Worm (Caenorhabditis elegans): Measurements from ENCODE around the gene F26G1.2.

The F26G1.2 gene

ce11 chrII:4728687-4729086, 34.2 kb upstream of the F26G1.2 start:
- peak; percentile 29 for TF ChIP-seq nhr-20 (tag; optimal IDR thresholded peaks at IDR 0.05)
- no peak for TF ChIP-seq sptf-1 (tag; optimal IDR thresholded peaks at IDR 0.05)
- peak in 4 of 6 experiments; percentile 4 to 71 (median 39) for TF ChIP-seq elt-3 (tag; optimal IDR thresholded peaks at IDR 0.05)
- no peak for TF ChIP-seq fkh-10 (GFP tag; optimal IDR thresholded peaks at IDR 0.05)
- peak; percentile 82 for TF ChIP-seq lin-14 (GFP tag; optimal IDR thresholded peaks at IDR 0.05)
- peak; percentile 44 for TF ChIP-seq rnt-1 (tag; optimal IDR thresholded peaks at IDR 0.05)
- TF ChIP-seq efl-1 (optimal IDR thresholded peaks at IDR 0.05): peak in 1 of 2 experiments; percentile 7
- peak in 1 of 2 experiments; percentile 85 for TF ChIP-seq efl-1 (GFP tag; optimal IDR thresholded peaks at IDR 0.05 in 1 of 2)
- peak; percentile 12 for TF ChIP-seq blmp-1 (tag; optimal IDR thresholded peaks at IDR 0.05)
- TF ChIP-seq nhr-71 (tag; optimal IDR thresholded peaks at IDR 0.05): peak; percentile 55
- TF ChIP-seq xbp-1 (tag; optimal IDR thresholded peaks at IDR 0.05): no peak
- TF ChIP-seq lin-35 (GFP tag; optimal IDR thresholded peaks at IDR 0.05): peak in 1 of 2 experiments; percentile 51
- no peak for TF ChIP-seq tlp-1 (tag; optimal IDR thresholded peaks at IDR 0.05)
- peak; percentile 35 for TF ChIP-seq pqm-1 (tag; optimal IDR thresholded peaks at IDR 0.05)
- no peak for TF ChIP-seq zag-1 (tag; optimal IDR thresholded peaks at IDR 0.05)
- peak; percentile 33 for TF ChIP-seq snu-23 (GFP tag; optimal IDR thresholded peaks at IDR 0.05)
- no peak for TF ChIP-seq sup-37 (GFP tag; optimal IDR thresholded peaks at IDR 0.05)
- peak; percentile 97 for TF ChIP-seq elt-2 (tag; optimal IDR thresholded peaks at IDR 0.05)
- TF ChIP-seq unc-130 (tag; optimal IDR thresholded peaks at IDR 0.05): no peak
- TF ChIP-seq mep-1 (tag; optimal IDR thresholded peaks at IDR 0.05): peak; percentile 3
- TF ChIP-seq lsy-2 (tag; optimal IDR thresholded peaks at IDR 0.05): peak in 1 of 2 experiments; percentile 38

DNA sequence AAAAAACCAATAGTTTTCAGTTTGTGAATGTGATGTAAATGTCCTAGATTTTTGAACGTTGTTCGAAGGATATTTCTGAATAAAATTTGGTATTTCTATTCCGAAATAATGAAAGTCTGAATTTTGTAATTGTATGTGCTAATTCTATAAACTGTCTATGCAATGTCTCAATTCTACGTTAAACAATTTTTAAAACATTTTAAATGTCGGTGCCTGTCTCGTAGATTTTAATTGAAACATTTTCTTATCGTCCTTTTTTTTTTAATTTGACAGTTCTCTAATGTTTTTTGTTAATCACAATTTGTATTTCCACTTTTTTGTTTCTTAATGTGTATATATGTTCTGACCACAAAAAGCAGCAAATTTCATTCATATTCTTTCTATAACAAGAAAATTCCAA, 33.1 kb upstream of the F26G1.2 start, which contains the start of gene F41C3.7:
TSS of gene F41C3.7 (plus strand) at position 301 of the 400 bp plus-strand sequence.
- TF ChIP-seq ces-1 (GFP tag; optimal IDR thresholded peaks at IDR 0.05): no peak
- no peak for TF ChIP-seq snu-23 (GFP tag; optimal IDR thresholded peaks at IDR 0.05)
- no peak for TF ChIP-seq fos-1 (tag; optimal IDR thresholded peaks at IDR 0.05)
- no peak for TF ChIP-seq blmp-1 (tag; optimal IDR thresholded peaks at IDR 0.05)
- no peak for TF ChIP-seq unc-62 (GFP tag; optimal IDR thresholded peaks at IDR 0.05)
- no peak for TF ChIP-seq lin-39 (tag; optimal IDR thresholded peaks at IDR 0.05)
- no peak for TF ChIP-seq unc-86 (tag; optimal IDR thresholded peaks at IDR 0.05)
- TF ChIP-seq hlh-4 (tag; optimal IDR thresholded peaks at IDR 0.05): no peak
- no peak for TF ChIP-seq lin-15B (tag; optimal IDR thresholded peaks at IDR 0.05)
- no peak for TF ChIP-seq lsy-2 (tag; optimal IDR thresholded peaks at IDR 0.05)
- TF ChIP-seq mab-9 (GFP tag; IDR thresholded peaks at IDR 0.05): no peak
- no peak for TF ChIP-seq sox-4 (tag; optimal IDR thresholded peaks at IDR 0.05)
- no peak for TF ChIP-seq egl-13 (tag; optimal IDR thresholded peaks at IDR 0.05)
- TF ChIP-seq nhr-71 (tag; optimal IDR thresholded peaks at IDR 0.05): no peak
- TF ChIP-seq fkh-8 (tag; optimal IDR thresholded peaks at IDR 0.05): no peak
- no peak for TF ChIP-seq F16B12.6 (tag; optimal IDR thresholded peaks at IDR 0.05)
- TF ChIP-seq efl-3 (GFP tag; optimal IDR thresholded peaks at IDR 0.05): no peak

DNA sequence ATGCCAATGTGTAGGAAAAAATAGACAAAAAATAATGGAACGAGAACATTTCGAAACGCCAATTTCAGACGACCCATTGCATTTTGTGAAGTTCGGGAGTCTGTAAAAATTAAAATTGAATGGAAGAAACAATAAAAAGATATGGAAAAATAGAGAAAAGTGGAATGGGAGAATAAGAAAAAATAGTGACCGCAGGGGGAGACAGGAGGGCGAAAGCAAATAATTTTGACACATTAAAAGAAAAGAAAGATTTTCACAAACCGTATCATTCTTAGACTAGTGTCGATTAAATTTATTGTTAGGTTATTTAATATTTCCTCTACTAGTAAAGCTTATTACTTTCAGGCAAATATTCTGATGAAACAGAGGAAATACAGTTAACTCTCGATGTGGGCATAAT, 29.0 kb upstream of the F26G1.2 start, which contains the start of gene F41C3.11:
TSS of gene F41C3.11 (minus strand) at position 101 of the 400 bp plus-strand sequence.
- TF ChIP-seq C04F5.9 (tag; optimal IDR thresholded peaks at IDR 0.05) (no peak), isw-1 (GFP tag; IDR thresholded peaks at IDR 0.05) (no peak), blmp-1 (tag; optimal IDR thresholded peaks at IDR 0.05) (peak; percentile 25), rnt-1 (tag; optimal IDR thresholded peaks at IDR 0.05) (no peak), sox-4 (tag; optimal IDR thresholded peaks at IDR 0.05) (no peak)

DNA sequence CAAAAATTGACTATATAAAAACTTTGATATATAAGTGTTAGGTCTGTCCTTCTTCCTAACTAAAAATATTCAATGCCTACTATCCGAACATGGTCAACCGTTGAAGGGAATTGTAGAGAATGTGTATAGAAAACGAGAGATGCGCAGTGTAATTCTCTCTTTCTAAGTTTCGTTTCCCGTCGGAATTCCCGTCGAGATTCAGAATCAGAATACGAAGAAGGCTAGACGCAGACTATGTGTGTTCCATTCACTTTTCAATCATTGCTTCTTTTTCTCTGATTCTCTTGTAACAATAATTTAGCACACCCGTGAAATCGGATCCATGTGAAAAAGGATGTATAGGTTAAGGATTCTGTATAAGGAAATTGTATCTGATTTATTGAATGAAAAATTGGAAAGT, 28.4 kb upstream of the F26G1.2 start:
- no peak for TF ChIP-seq ceh-88 (GFP tag; IDR thresholded peaks at IDR 0.05)
- peak in 1 of 2 experiments; percentile 11 for TF ChIP-seq lsy-2 (tag; optimal IDR thresholded peaks at IDR 0.05)
- TF ChIP-seq lin-14 (GFP tag; optimal IDR thresholded peaks at IDR 0.05): peak; percentile 65
- TF ChIP-seq nhr-85 (tag): peak; percentile 54
- no peak for TF ChIP-seq lin-15B (tag; optimal IDR thresholded peaks at IDR 0.05)
- TF ChIP-seq snpc-4 (tag; optimal IDR thresholded peaks at IDR 0.05): no peak
- TF ChIP-seq nhr-11 (tag; optimal IDR thresholded peaks at IDR 0.05): no peak
- TF ChIP-seq blmp-1 (tag; optimal IDR thresholded peaks at IDR 0.05): peak; percentile 100
- no peak for TF ChIP-seq ets-5 (GFP tag; IDR thresholded peaks at IDR 0.05)
- TF ChIP-seq unc-130 (tag; optimal IDR thresholded peaks at IDR 0.05): no peak
- TF ChIP-seq lin-35 (GFP tag; optimal IDR thresholded peaks at IDR 0.05): no peak

Measured in whole organism, L1 larva.